Fruit fly (Drosophila melanogaster): ENCODE data around the gene CG15879.

- no peak for TF ChIP-seq Myc (optimal IDR thresholded peaks at IDR 0.05)
- no peak for TF ChIP-seq h (optimal IDR thresholded peaks at IDR 0.05)
Measured at dm6 chr3L:2166776-2167175, 2.1 kb downstream of the CG15879 start.

Measured in Kc167 (cell line).